Fruit fly (Drosophila melanogaster) whole organism, adult: Measurements from ENCODE around the gene blot.

Experiments
- CG11617 ChIP-seq: fragments of 200-800 bp; sonication (Bioruptor generic); optimal IDR thresholded peaks from 2 replicates; lab custom pipeline; 2017; ENCODE audit warnings: mild to moderate bottlenecking, missing biosample characterization, missing genetic modification reagents, missing genetic modification characterization
- CG12768 ChIP-seq: fragments of 200-800 bp; sonication (Bioruptor generic); optimal IDR thresholded peaks from 2 replicates; lab custom pipeline; 2017; ENCODE audit warnings: missing biosample characterization, missing genetic modification characterization, mild to moderate bottlenecking, moderate library complexity, missing genetic modification reagents
- CG14711 ChIP-seq: fragments of 200-800 bp; sonication (Bioruptor generic); optimal IDR thresholded peaks from 2 replicates; lab custom pipeline; 2018; ENCODE audit warnings: missing biosample characterization, mild to moderate bottlenecking, missing genetic modification characterization, moderate library complexity
- CG1620 ChIP-seq: fragments of 200-800 bp; sonication (Bioruptor generic); optimal IDR thresholded peaks from 2 replicates; lab custom pipeline; 2016; ENCODE audit warnings: missing biosample characterization, missing genetic modification characterization
- CG33017 ChIP-seq: fragments of 200-800 bp; sonication (Bioruptor generic); optimal IDR thresholded peaks from 2 replicates; lab custom pipeline; 2018; ENCODE audit warnings: missing biosample characterization, mild to moderate bottlenecking, missing genetic modification characterization, moderate library complexity
- CG5204 ChIP-seq: fragments of 200-800 bp; sonication (Bioruptor generic); optimal IDR thresholded peaks from 2 replicates; lab custom pipeline; 2016; ENCODE audit warnings: missing biosample characterization, missing genetic modification characterization
- CG7045 ChIP-seq: fragments of 200-800 bp; sonication (Bioruptor generic); optimal IDR thresholded peaks from 2 replicates; lab custom pipeline; 2017; ENCODE audit warnings: missing biosample characterization, mild to moderate bottlenecking, missing genetic modification characterization
- CG7101 ChIP-seq: fragments of 200-800 bp; sonication (Bioruptor generic); optimal IDR thresholded peaks from 2 replicates; lab custom pipeline; 2018; ENCODE audit warnings: missing biosample characterization, mild to moderate bottlenecking, missing genetic modification characterization, moderate library complexity
- Clk ChIP-seq: fragments of 200-800 bp; sonication (Bioruptor generic); optimal IDR thresholded peaks from 2 replicates; lab custom pipeline; 2017; ENCODE audit warnings: missing biosample characterization, missing genetic modification characterization
- Crg-1 ChIP-seq: fragments of 200-800 bp; sonication (Bioruptor generic); optimal IDR thresholded peaks from 2 replicates; lab custom pipeline; 2016; ENCODE audit warnings: missing biosample characterization, missing genetic modification characterization
- Hr96 ChIP-seq: fragments of 200-800 bp; sonication (Bioruptor generic); optimal IDR thresholded peaks from 2 replicates; lab custom pipeline; 2016; ENCODE audit warnings: missing biosample characterization, missing genetic modification characterization
- Mnt ChIP-seq: fragments of 200-800 bp; sonication (Bioruptor generic); optimal IDR thresholded peaks from 2 replicates; lab custom pipeline; 2016; ENCODE audit warnings: missing biosample characterization, mild to moderate bottlenecking, missing genetic modification characterization
- bab1 ChIP-seq: fragments of 200-800 bp; sonication (Bioruptor generic); optimal IDR thresholded peaks from 3 replicates; lab custom pipeline; 2019; ENCODE audit warnings: missing biosample characterization, mild to moderate bottlenecking, missing genetic modification characterization, moderate library complexity
- cic ChIP-seq: fragments of 200-800 bp; sonication (Bioruptor generic); optimal IDR thresholded peaks from 2 replicates; lab custom pipeline; 2017; ENCODE audit warnings: missing biosample characterization, mild to moderate bottlenecking, missing genetic modification characterization, moderate library complexity
- cnc ChIP-seq, 2 experiments: fragments of >200 bp; optimal IDR thresholded peaks; 2 replicates each; lab custom pipeline; 2017
- kay ChIP-seq: fragments of 200-800 bp; sonication (Bioruptor generic); peaks from one replicate; lab custom pipeline; 2016; ENCODE audit warnings: missing biosample characterization, missing genetic modification characterization, borderline replicate concordance
- ovo ChIP-seq: fragments of 200-800 bp; sonication (Bioruptor generic); optimal IDR thresholded peaks from 2 replicates; lab custom pipeline; 2016; ENCODE audit warnings: missing biosample characterization, missing genetic modification characterization
- pad ChIP-seq: fragments of 200-800 bp; sonication (Bioruptor generic); optimal IDR thresholded peaks from 3 replicates; lab custom pipeline; 2017; ENCODE audit warnings: missing biosample characterization, missing genetic modification characterization, mild to moderate bottlenecking, moderate library complexity, missing genetic modification reagents
- tj ChIP-seq: fragments of 200-800 bp; sonication (Bioruptor generic); optimal IDR thresholded peaks from 3 replicates; lab custom pipeline; 2017; ENCODE audit warnings: missing biosample characterization, mild to moderate bottlenecking, missing genetic modification characterization, moderate library complexity
- toe ChIP-seq: fragments of 200-800 bp; sonication (Bioruptor generic); optimal IDR thresholded peaks from 2 replicates; lab custom pipeline; 2016; ENCODE audit warnings: missing biosample characterization, missing genetic modification characterization

blot gene

dm6 chr3L:17447881-17448280 lies 26.6 kb upstream of the blot start:
- TF ChIP-seq CG12768 (GFP tag; lab: Kevin White, UChicago), result no peak
- TF ChIP-seq cnc (optimal IDR thresholded peaks at IDR 0.05; lab: Kevin White, UChicago), result no peak
- TF ChIP-seq CG14711, result no peak
- no peak for TF ChIP-seq cic (GFP tag; lab: Kevin White, UChicago)
- peak; percentile 5 for TF ChIP-seq kay (GFP tag; lab: Kevin White, UChicago)
- TF ChIP-seq Clk (GFP tag; lab: Kevin White, UChicago), result no peak

dm6 chr3L:17445629-17446431 lies 24.5 kb upstream of the blot start:
- no peak for TF ChIP-seq bab1 (GFP tag; lab: Kevin White, UChicago)
- TF ChIP-seq CG12768 (GFP tag; lab: Kevin White, UChicago), result no peak
- TF ChIP-seq CG33017 (tag; lab: Kevin White, UChicago), result no peak
- TF ChIP-seq Mnt (GFP tag; lab: Kevin White, UChicago), result no peak
- TF ChIP-seq CG11617 (GFP tag; lab: Kevin White, UChicago), result no peak
- no peak for TF ChIP-seq cnc (optimal IDR thresholded peaks at IDR 0.05; lab: Kevin White, UChicago)
- TF ChIP-seq cic (GFP tag; lab: Kevin White, UChicago), result no peak
- no peak for TF ChIP-seq CG14711
- no peak for TF ChIP-seq CG5204 (GFP tag; lab: Kevin White, UChicago)
- no peak for TF ChIP-seq toe (GFP tag; lab: Kevin White, UChicago)
- no peak for TF ChIP-seq Hr96 (GFP tag; lab: Kevin White, UChicago)
- TF ChIP-seq ovo (GFP tag; lab: Kevin White, UChicago), result no peak
- TF ChIP-seq tj (GFP tag; lab: Kevin White, UChicago), result no peak
- no peak for TF ChIP-seq kay (GFP tag; lab: Kevin White, UChicago)
- no peak for TF ChIP-seq CG1620 (GFP tag; lab: Kevin White, UChicago)
- no peak for TF ChIP-seq pad (GFP tag; lab: Kevin White, UChicago)
- TF ChIP-seq Clk (GFP tag; lab: Kevin White, UChicago), result no peak
- no peak for TF ChIP-seq CG7045 (GFP tag; lab: Kevin White, UChicago)

dm6 chr3L:17444569-17444968 lies 23.3 kb upstream of the blot start:
- TF ChIP-seq pad (GFP tag; lab: Kevin White, UChicago) (no peak), CG7101 (no peak), ovo (GFP tag; lab: Kevin White, UChicago) (no peak), CG11617 (GFP tag; lab: Kevin White, UChicago) (no peak)

dm6 chr3L:17441602-17442001 lies 20.3 kb upstream of the blot start:
- TF ChIP-seq Clk (GFP tag; lab: Kevin White, UChicago), result no peak
- TF ChIP-seq CG33017 (tag; lab: Kevin White, UChicago), result no peak
- no peak for TF ChIP-seq kay (GFP tag; lab: Kevin White, UChicago)
- no peak for TF ChIP-seq Hr96 (GFP tag; lab: Kevin White, UChicago)
- TF ChIP-seq CG7101, result no peak
- no peak for TF ChIP-seq tj (GFP tag; lab: Kevin White, UChicago)
- no peak for TF ChIP-seq toe (GFP tag; lab: Kevin White, UChicago)
- TF ChIP-seq cic (GFP tag; lab: Kevin White, UChicago), result no peak
- TF ChIP-seq Mnt (GFP tag; lab: Kevin White, UChicago), result no peak
- TF ChIP-seq cnc (optimal IDR thresholded peaks at IDR 0.05; lab: Kevin White, UChicago), result no peak
- TF ChIP-seq CG14711, result no peak
- no peak for TF ChIP-seq pad (GFP tag; lab: Kevin White, UChicago)
- TF ChIP-seq CG12768 (GFP tag; lab: Kevin White, UChicago), result no peak
- TF ChIP-seq CG7045 (GFP tag; lab: Kevin White, UChicago), result no peak
- no peak for TF ChIP-seq CG1620 (GFP tag; lab: Kevin White, UChicago)
- TF ChIP-seq bab1 (GFP tag; lab: Kevin White, UChicago), result no peak
- no peak for TF ChIP-seq Crg-1 (GFP tag; lab: Kevin White, UChicago)
- TF ChIP-seq CG11617 (GFP tag; lab: Kevin White, UChicago), result no peak
- no peak for TF ChIP-seq ovo (GFP tag; lab: Kevin White, UChicago)
- TF ChIP-seq CG5204 (GFP tag; lab: Kevin White, UChicago), result no peak

- TF ChIP-seq Mnt (GFP tag; lab: Kevin White, UChicago), result no peak
- TF ChIP-seq CG7101, result no peak
- no peak for TF ChIP-seq bab1 (GFP tag; lab: Kevin White, UChicago)
- TF ChIP-seq toe (GFP tag; lab: Kevin White, UChicago), result no peak
- no peak for TF ChIP-seq Clk (GFP tag; lab: Kevin White, UChicago)
- no peak for TF ChIP-seq kay (GFP tag; lab: Kevin White, UChicago)
- no peak for TF ChIP-seq CG14711
- TF ChIP-seq CG1620 (GFP tag; lab: Kevin White, UChicago), result no peak
- no peak for TF ChIP-seq CG12768 (GFP tag; lab: Kevin White, UChicago)
- TF ChIP-seq Hr96 (GFP tag; lab: Kevin White, UChicago), result no peak
- no peak for TF ChIP-seq CG33017 (tag; lab: Kevin White, UChicago)
- TF ChIP-seq ovo (GFP tag; lab: Kevin White, UChicago), result no peak
- TF ChIP-seq CG5204 (GFP tag; lab: Kevin White, UChicago), result no peak
- no peak for TF ChIP-seq cic (GFP tag; lab: Kevin White, UChicago)
Observed at dm6 chr3L:17438872-17439495, 17.7 kb upstream of the blot start, which contains the start of gene CG18265. Gene CG18265 (plus strand): TSS chr3L:17439401.
